Worm (Caenorhabditis elegans): ENCODE results near the gene chd-3.

Gene chd-3

ce11 chrX:12889837-12890449 is 37.5 kb upstream of the chd-3 start (continued):
- peak; percentile 86 for TF ChIP-seq fkh-8 (tag; optimal IDR thresholded peaks at IDR 0.05)
- TF ChIP-seq sox-4 (tag; optimal IDR thresholded peaks at IDR 0.05), result peak; percentile 51
- peak; percentile 67 for TF ChIP-seq nhr-90 (tag; optimal IDR thresholded peaks at IDR 0.05; ENCODE audit: poor library complexity)
- TF ChIP-seq fkh-10 (GFP tag; optimal IDR thresholded peaks at IDR 0.05), result peak; percentile 84
- TF ChIP-seq nhr-76 (tag; optimal IDR thresholded peaks at IDR 0.05), result no peak
- no peak for TF ChIP-seq C34B4.2 (tag; optimal IDR thresholded peaks at IDR 0.05)
- peak; percentile 84 for TF ChIP-seq snu-23 (GFP tag; optimal IDR thresholded peaks at IDR 0.05)
- TF ChIP-seq ceh-63 (GFP tag; optimal IDR thresholded peaks at IDR 0.05), result no peak
- no peak for TF ChIP-seq nhr-237 (tag; optimal IDR thresholded peaks at IDR 0.05)
- no peak for TF ChIP-seq zag-1 (tag; optimal IDR thresholded peaks at IDR 0.05)
- peak; percentile 70 for TF ChIP-seq C16A3.4 (tag; optimal IDR thresholded peaks at IDR 0.05)
- peak in 1 of 6 experiments; percentile 72 for TF ChIP-seq elt-3 (tag; optimal IDR thresholded peaks at IDR 0.05)
- peak; percentile 57 for TF ChIP-seq ceh-88 (GFP tag; IDR thresholded peaks at IDR 0.05)
- peak; percentile 86 for TF ChIP-seq nhr-71 (tag; optimal IDR thresholded peaks at IDR 0.05)
- no peak for TF ChIP-seq unc-98 (GFP tag; IDR thresholded peaks at IDR 0.05)
- no peak for TF ChIP-seq alr-1 (tag; optimal IDR thresholded peaks at IDR 0.05; ENCODE audit: borderline replicate concordance)
- peak; percentile 61 for TF ChIP-seq tbx-2 (tag; optimal IDR thresholded peaks at IDR 0.05)
- peak; percentile 37 for TF ChIP-seq sup-37 (GFP tag; optimal IDR thresholded peaks at IDR 0.05)
- TF ChIP-seq pqm-1 (tag; optimal IDR thresholded peaks at IDR 0.05), result no peak
- no peak for TF ChIP-seq nhr-28 (tag; optimal IDR thresholded peaks at IDR 0.05)
- peak; percentile 52 for TF ChIP-seq nhr-77 (tag; optimal IDR thresholded peaks at IDR 0.05)
- TF ChIP-seq aly-2 (tag; optimal IDR thresholded peaks at IDR 0.05), result peak; percentile 55
- TF ChIP-seq unc-130 (tag; optimal IDR thresholded peaks at IDR 0.05), result peak; percentile 81
- TF ChIP-seq elt-2 (tag; optimal IDR thresholded peaks at IDR 0.05), result peak; percentile 21
- peak; percentile 24 for TF ChIP-seq egl-13 (tag; optimal IDR thresholded peaks at IDR 0.05)
- TF ChIP-seq rnt-1 (tag; optimal IDR thresholded peaks at IDR 0.05), result peak; percentile 73
- no peak for TF ChIP-seq nhr-84 (tag; optimal IDR thresholded peaks at IDR 0.05)
- TF ChIP-seq vab-15 (tag; optimal IDR thresholded peaks at IDR 0.05), result no peak
- TF ChIP-seq mab-9 (GFP tag; IDR thresholded peaks at IDR 0.05), result no peak
- TF ChIP-seq lin-39 (tag; optimal IDR thresholded peaks at IDR 0.05), result peak; percentile 36
- no peak for TF ChIP-seq lin-15B (tag; optimal IDR thresholded peaks at IDR 0.05)
- peak; percentile 73 for TF ChIP-seq dsc-1 (tag; optimal IDR thresholded peaks at IDR 0.05)
- no peak for TF ChIP-seq unc-62 (GFP tag; optimal IDR thresholded peaks at IDR 0.05)
- TF ChIP-seq ceh-8 (GFP tag; optimal IDR thresholded peaks at IDR 0.05), result peak; percentile 64
- no peak for TF ChIP-seq F16B12.6 (tag; optimal IDR thresholded peaks at IDR 0.05)
- peak; percentile 38 for TF ChIP-seq snpc-4 (tag; optimal IDR thresholded peaks at IDR 0.05)
- peak; percentile 83 for TF ChIP-seq nhr-47 (tag; optimal IDR thresholded peaks at IDR 0.05)
- TF ChIP-seq nhr-19 (GFP tag; conservative IDR thresholded peaks at IDR 0.05), result peak; percentile 75
- TF ChIP-seq dpl-1 (GFP tag; optimal IDR thresholded peaks at IDR 0.05), result peak in 2 of 3 experiments; percentile 6 to 37
- peak; percentile 20 for TF ChIP-seq ces-1 (GFP tag; optimal IDR thresholded peaks at IDR 0.05)
- no peak for TF ChIP-seq grh-1 (GFP tag; IDR thresholded peaks at IDR 0.05)
- TF ChIP-seq pag-3 (tag; optimal IDR thresholded peaks at IDR 0.05; ENCODE audit: borderline replicate concordance, insufficient read depth), result no peak
- TF ChIP-seq lin-35 (GFP tag; optimal IDR thresholded peaks at IDR 0.05), result peak in 1 of 2 experiments; percentile 53
- TF ChIP-seq skn-1 (tag; optimal IDR thresholded peaks at IDR 0.05), result peak; percentile 57
- TF ChIP-seq pax-3 (tag; optimal IDR thresholded peaks at IDR 0.05), result peak; percentile 71
- no peak for TF ChIP-seq fkh-4 (tag; optimal IDR thresholded peaks at IDR 0.05; ENCODE audit: borderline replicate concordance)
- no peak for TF ChIP-seq unc-30 (tag; optimal IDR thresholded peaks at IDR 0.05)
- peak; percentile 72 to 81 (median 80) for TF ChIP-seq ceh-82 (tag; optimal IDR thresholded peaks at IDR 0.05)
- no peak for TF ChIP-seq aha-1 (tag; optimal IDR thresholded peaks at IDR 0.05)
- peak in 1 of 2 experiments; percentile 10 for TF ChIP-seq ztf-11 (tag; optimal IDR thresholded peaks at IDR 0.05)
- peak; percentile 83 for TF ChIP-seq jun-1 (tag; optimal IDR thresholded peaks at IDR 0.05)

Data from whole organism, L1 larva.